Worm (Caenorhabditis elegans) whole organism, L4 larva: Measurements from ENCODE around the gene dyc-1.

ENCODE experiments used
- D1046.2 ChIP-seq: fragments of 200-800 bp; sonication (Bioruptor generic); IDR thresholded peaks from 2 replicates; pipeline ENCODE4 v1.3.6; 2022; ENCODE audit warnings: missing genetic modification characterization, missing compliant biosample characterization
- F26F4.8 ChIP-seq: fragments of 200-800 bp; sonication (Bioruptor generic); conservative IDR thresholded peaks from 2 replicates; pipeline ENCODE4 v1.3.6; 2022; ENCODE audit warnings: missing genetic modification characterization, missing compliant biosample characterization
- F37D6.2 ChIP-seq: sonication (generic microtip); optimal IDR thresholded peaks from 2 replicates; lab custom pipeline; 2016; ENCODE audit warnings: mild to moderate bottlenecking, missing genetic modification characterization, missing compliant biosample characterization
- F44E2.7 ChIP-seq: fragments of 200-800 bp; sonication (Bioruptor generic); IDR thresholded peaks from 2 replicates; pipeline ENCODE4 v2.1.2; 2022; ENCODE audit warnings: missing genetic modification characterization, missing compliant biosample characterization
- R02D3.7 ChIP-seq: fragments of 150-350 bp; sonication (generic microtip); optimal IDR thresholded peaks from 3 replicates; lab custom pipeline; 2014; ENCODE audit warnings: missing biosample characterization, missing genetic modification characterization
- T26A8.4 ChIP-seq: fragments of 200-800 bp; sonication (Bioruptor generic); IDR thresholded peaks from 2 replicates; pipeline ENCODE4 v1.3.6; 2022; ENCODE audit warnings: missing genetic modification characterization, missing compliant biosample characterization
- Y105C5A.15 ChIP-seq: fragments of 200-800 bp; sonication (Bioruptor generic); IDR thresholded peaks from 2 replicates; pipeline ENCODE4 v1.3.6; 2022; ENCODE audit warnings: missing genetic modification characterization, missing compliant biosample characterization
- Y5F2A.4 ChIP-seq: fragments of 200-800 bp; sonication (Bioruptor generic); optimal IDR thresholded peaks from 2 replicates; lab custom pipeline; 2018; ENCODE audit warnings: mild to moderate bottlenecking, missing genetic modification characterization, missing compliant biosample characterization
- Y75B8A.6 ChIP-seq: fragments of 200-800 bp; sonication (Bioruptor generic); IDR thresholded peaks from 2 replicates; pipeline ENCODE4 v1.3.6; 2022; ENCODE audit warnings: missing genetic modification reagents, missing genetic modification characterization, missing compliant biosample characterization
- aly-2 ChIP-seq: sonication (generic microtip); optimal IDR thresholded peaks from 2 replicates; lab custom pipeline; 2018; ENCODE audit warnings: missing biosample characterization, missing genetic modification characterization
- ceh-28 ChIP-seq: fragments of 150-350 bp; optimal IDR thresholded peaks from 2 replicates; lab custom pipeline; 2014; ENCODE audit warnings: missing biosample characterization, missing genetic modification reagents, missing genetic modification characterization
- ceh-44 ChIP-seq: fragments of 200-800 bp; sonication (Bioruptor generic); IDR thresholded peaks from 2 replicates; pipeline ENCODE4 v1.3.6; 2022; ENCODE audit warnings: missing genetic modification reagents, missing genetic modification characterization, missing compliant biosample characterization
- ceh-62 ChIP-seq: sonication (generic microtip); optimal IDR thresholded peaks from 2 replicates; lab custom pipeline; 2017; ENCODE audit warnings: missing biosample characterization, missing genetic modification characterization
- ceh-82 ChIP-seq: sonication (generic microtip); optimal IDR thresholded peaks from 2 replicates; lab custom pipeline; 2017; ENCODE audit warnings: missing biosample characterization, missing genetic modification characterization
- cey-2 ChIP-seq: sonication (generic microtip); optimal IDR thresholded peaks from 3 replicates; lab custom pipeline; 2017; ENCODE audit warnings: missing genetic modification characterization, mild to moderate bottlenecking, missing compliant biosample characterization, antibody characterized with exemption, borderline replicate concordance; ENCODE audit not compliant: insufficient read depth
- ctbp-1 ChIP-seq: fragments of 200-800 bp; sonication (Bioruptor generic); IDR thresholded peaks from 2 replicates; pipeline ENCODE4 v1.3.6; 2022; ENCODE audit warnings: missing genetic modification reagents, missing genetic modification characterization, missing compliant biosample characterization
- daf-16 ChIP-seq, 3 experiments: sonication (generic microtip); optimal IDR thresholded peaks; 2 replicates each; lab custom pipeline; 2016 to 2017; ENCODE audit warnings: missing genetic modification characterization in 3 of 3, missing genetic modification reagents in 3 of 3, mild to moderate bottlenecking in 2 of 3, missing compliant biosample characterization in 2 of 3, missing biosample characterization in 1 of 3, moderate library complexity in 1 of 3
- daf-8 ChIP-seq: fragments of 200-800 bp; sonication (Bioruptor generic); IDR thresholded peaks from 2 replicates; pipeline ENCODE4 v1.3.6; 2022; ENCODE audit warnings: missing genetic modification characterization, missing compliant biosample characterization
- dmd-9 ChIP-seq: fragments of 200-800 bp; sonication (Bioruptor generic); IDR thresholded peaks from 2 replicates; pipeline ENCODE4 v1.3.6; 2022; ENCODE audit warnings: missing genetic modification reagents, missing genetic modification characterization, missing compliant biosample characterization
- duxl-1 ChIP-seq: sonication (generic microtip); optimal IDR thresholded peaks from 2 replicates; lab custom pipeline; 2016; ENCODE audit warnings: mild to moderate bottlenecking, missing genetic modification characterization, moderate library complexity, missing compliant biosample characterization; ENCODE audit not compliant: poor library complexity
- dve-1 ChIP-seq: sonication (generic microtip); optimal IDR thresholded peaks from 2 replicates; lab custom pipeline; 2017; ENCODE audit warnings: antibody characterized with exemption, mild to moderate bottlenecking, missing genetic modification characterization, missing compliant biosample characterization; ENCODE audit not compliant: insufficient read depth
- egl-27 ChIP-seq: sonication (generic microtip); optimal IDR thresholded peaks from 3 replicates; lab custom pipeline; 2017; ENCODE audit warnings: missing biosample characterization, missing genetic modification reagents, missing genetic modification characterization
- egl-43 ChIP-seq: fragments of 200-800 bp; sonication (Bioruptor generic); IDR thresholded peaks from 2 replicates; pipeline ENCODE4 v1.3.6; 2022; ENCODE audit warnings: missing genetic modification reagents, missing genetic modification characterization, missing compliant biosample characterization
- hlh-11 ChIP-seq: fragments of 200-800 bp; sonication (Bioruptor generic); optimal IDR thresholded peaks from 2 replicates; lab custom pipeline; 2018; ENCODE audit warnings: mild to moderate bottlenecking, missing genetic modification characterization, missing compliant biosample characterization
- hmg-1.1 ChIP-seq: fragments of 200-800 bp; sonication (Bioruptor generic); IDR thresholded peaks from 2 replicates; pipeline ENCODE4 v1.3.6; 2022; ENCODE audit warnings: missing genetic modification reagents, missing genetic modification characterization, missing compliant biosample characterization
- lin-15B ChIP-seq: fragments of 150-350 bp; sonication (generic microtip); optimal IDR thresholded peaks from 3 replicates; lab custom pipeline; 2014; ENCODE audit warnings: missing biosample characterization, missing genetic modification characterization
- lir-3 ChIP-seq: sonication (generic microtip); optimal IDR thresholded peaks from 2 replicates; lab custom pipeline; 2016; ENCODE audit warnings: mild to moderate bottlenecking, missing genetic modification characterization, missing compliant biosample characterization
- lsy-2 ChIP-seq, 2 experiments: fragments of 150-350 bp in 1 of 2; sonication (generic microtip) in 1 of 2; optimal IDR thresholded peaks; 2 replicates each; lab custom pipeline; 2014 to 2017; ENCODE audit warnings: missing biosample characterization in 2 of 2, missing genetic modification characterization in 2 of 2
- madf-9 ChIP-seq: fragments of 200-800 bp; sonication (Bioruptor generic); conservative IDR thresholded peaks from 2 replicates; pipeline ENCODE4 v1.3.6; 2022; ENCODE audit warnings: missing genetic modification reagents, missing genetic modification characterization, missing compliant biosample characterization
- mdl-1 ChIP-seq, 2 experiments: fragments of 150-350 bp in 1 of 2; sonication (generic microtip) in 1 of 2; optimal IDR thresholded peaks; 2 replicates each; lab custom pipeline; 2014 to 2017; ENCODE audit warnings: missing biosample characterization in 2 of 2, missing genetic modification characterization in 2 of 2
- mdt-29 ChIP-seq: fragments of 200-800 bp; sonication (Bioruptor generic); IDR thresholded peaks from 2 replicates; pipeline ENCODE4 v1.3.6; 2022; ENCODE audit warnings: missing genetic modification reagents, missing genetic modification characterization, missing compliant biosample characterization
- mes-2 ChIP-seq: sonication (generic microtip); optimal IDR thresholded peaks from 2 replicates; lab custom pipeline; 2016; ENCODE audit warnings: missing genotype, mild to moderate bottlenecking, missing genetic modification characterization, missing compliant biosample characterization; ENCODE audit not compliant: poor library complexity, severe bottlenecking
- nhr-11 ChIP-seq: fragments of 150-350 bp; optimal IDR thresholded peaks from 2 replicates; lab custom pipeline; 2014; ENCODE audit warnings: missing biosample characterization, missing genetic modification characterization
- nhr-111 ChIP-seq: fragments of 200-800 bp; sonication (Bioruptor generic); optimal IDR thresholded peaks from 2 replicates; lab custom pipeline; 2018; ENCODE audit warnings: mild to moderate bottlenecking, missing genetic modification characterization, missing compliant biosample characterization
- nhr-25 ChIP-seq: sonication (generic microtip); optimal IDR thresholded peaks from 2 replicates; lab custom pipeline; 2017; ENCODE audit warnings: missing genetic modification characterization, mild to moderate bottlenecking, missing compliant biosample characterization, antibody characterized with exemption, moderate library complexity, borderline replicate concordance; ENCODE audit not compliant: insufficient read depth
- nhr-28 ChIP-seq: fragments of 150-350 bp; optimal IDR thresholded peaks from 2 replicates; lab custom pipeline; 2014; ENCODE audit warnings: missing biosample characterization, missing genetic modification characterization
- nhr-41 ChIP-seq: fragments of 200-800 bp; sonication (Bioruptor generic); IDR thresholded peaks from 2 replicates; pipeline ENCODE4 v1.3.6; 2022; ENCODE audit warnings: missing genetic modification reagents, missing genetic modification characterization, missing compliant biosample characterization
- nhr-6 ChIP-seq: fragments of 150-350 bp; optimal IDR thresholded peaks from 2 replicates; lab custom pipeline; 2014; ENCODE audit warnings: missing biosample characterization, missing genetic modification characterization
- pha-4 ChIP-seq, 2 experiments: fragments of 150-350 bp in 1 of 2; fragments of 200-800 bp in 1 of 2; sonication (Bioruptor generic) in 1 of 2; IDR thresholded peaks in 1 of 2; optimal IDR thresholded peaks in 1 of 2; 2 replicates each; pipeline versions ENCODE4 v1.3.6 to Lab custom; 2014 to 2022; ENCODE audit warnings: missing genetic modification characterization in 2 of 2, missing genetic modification reagents in 2 of 2, missing biosample characterization in 1 of 2, missing compliant biosample characterization in 1 of 2
- rbr-2 ChIP-seq: sonication (generic microtip); optimal IDR thresholded peaks from 2 replicates; lab custom pipeline; 2016; ENCODE audit warnings: missing genotype, missing genetic modification characterization, missing compliant biosample characterization
- sdz-12 ChIP-seq: fragments of 200-800 bp; sonication (Bioruptor generic); optimal IDR thresholded peaks from 2 replicates; lab custom pipeline; 2018; ENCODE audit warnings: mild to moderate bottlenecking, missing genetic modification characterization, missing compliant biosample characterization
- set-16 ChIP-seq: fragments of 200-800 bp; sonication (Bioruptor generic); IDR thresholded peaks from 2 replicates; pipeline ENCODE4 v1.3.6; 2022; ENCODE audit warnings: missing genetic modification reagents, missing genetic modification characterization, missing compliant biosample characterization
- snpc-1.2 ChIP-seq: fragments of 200-800 bp; sonication (Bioruptor generic); IDR thresholded peaks from 2 replicates; pipeline ENCODE4 v1.3.6; 2022; ENCODE audit warnings: missing genetic modification reagents, missing genetic modification characterization, missing compliant biosample characterization
- snpc-4 ChIP-seq: fragments of 150-350 bp; optimal IDR thresholded peaks from 2 replicates; lab custom pipeline; 2014; ENCODE audit warnings: missing biosample characterization, missing genetic modification characterization
- spr-1 ChIP-seq: sonication (generic microtip); optimal IDR thresholded peaks from 2 replicates; lab custom pipeline; 2016; ENCODE audit warnings: mild to moderate bottlenecking, missing genetic modification characterization, missing compliant biosample characterization
- spr-3 ChIP-seq: fragments of 200-800 bp; sonication (Bioruptor generic); optimal IDR thresholded peaks from 2 replicates; lab custom pipeline; 2018; ENCODE audit warnings: mild to moderate bottlenecking, missing genetic modification characterization, missing compliant biosample characterization
- zfp-2 ChIP-seq: sonication (generic microtip); optimal IDR thresholded peaks from 2 replicates; lab custom pipeline; 2016; ENCODE audit warnings: mild to moderate bottlenecking, missing genetic modification characterization, missing compliant biosample characterization
- zfp-3 ChIP-seq: fragments of 200-800 bp; sonication (Bioruptor generic); conservative IDR thresholded peaks from 2 replicates; pipeline ENCODE4 v1.3.6; 2022; ENCODE audit warnings: missing genetic modification reagents, missing genetic modification characterization, missing compliant biosample characterization
- ztf-11 ChIP-seq: fragments of 150-350 bp; optimal IDR thresholded peaks from 2 replicates; lab custom pipeline; 2014; ENCODE audit warnings: missing biosample characterization, missing genetic modification characterization
- ztf-7 ChIP-seq: fragments of 150-350 bp; optimal IDR thresholded peaks from 2 replicates; lab custom pipeline; 2014; ENCODE audit warnings: missing biosample characterization, missing genetic modification characterization

Gene dyc-1

ce11 chrX:14101986-14102385 is 52.7 kb downstream of the dyc-1 start, which contains the start of gene F16B12.6:
Gene F16B12.6, plus strand, starts transcription at chrX:14102316.
- TF ChIP-seq ceh-62 (tag; lab: Kevin White, UChicago) (no peak), ceh-44 (no peak), snpc-4 (tag; lab: Kevin White, UChicago) (no peak), F37D6.2 (peak; percentile 30), ceh-82 (tag; lab: Kevin White, UChicago) (no peak), R02D3.7 (no peak), nhr-28 (peak; percentile 51), Y105C5A.15 (GFP tag; lab: Robert Waterston, UW) (no peak), spr-1 (tag; lab: Kevin White, UChicago) (no peak), sdz-12 (GFP tag; lab: Kevin White, UChicago) (no peak), nhr-25 (tag; lab: Kevin White, UChicago) (peak; percentile 52), madf-9 (no peak), egl-43 (GFP tag; lab: Robert Waterston, UW) (peak; percentile 59; the same call in 1 of the 2 replicates), lsy-2 (tag; optimal IDR thresholded peaks at IDR 0.05; lab: Kevin White, UChicago) (peak; percentile 32 to 84), set-16 (GFP tag; lab: Robert Waterston, UW) (peak; percentile 46; the same call in 1 of the 2 replicates), rbr-2 (peak; percentile 79), D1046.2 (GFP tag; lab: Robert Waterston, UW) (no peak), Y75B8A.6 (GFP tag; lab: Robert Waterston, UW) (no peak), nhr-11 (tag; lab: Kevin White, UChicago) (peak; percentile 57), cey-2 (no peak), spr-3 (peak; percentile 0), nhr-111 (GFP tag; lab: Kevin White, UChicago) (no peak), duxl-1 (tag; lab: Kevin White, UChicago) (no peak), lin-15B (tag; lab: Kevin White, UChicago) (no peak), hmg-1.1 (peak; percentile 83), ceh-28 (no peak), F44E2.7 (GFP tag; lab: Robert Waterston, UW) (no peak), zfp-3 (GFP tag; lab: Robert Waterston, UW) (no peak), zfp-2 (tag; lab: Kevin White, UChicago) (no peak), mdt-29 (no peak), daf-8 (GFP tag; lab: Robert Waterston, UW) (no peak), dmd-9 (GFP tag; lab: Robert Waterston, UW) (peak; percentile 18; the same call in 1 of the 2 replicates), F26F4.8 (GFP tag; lab: Robert Waterston, UW) (no peak), nhr-6 (tag; lab: Kevin White, UChicago) (peak; percentile 73), nhr-41 (no peak), aly-2 (tag; lab: Kevin White, UChicago) (no peak), Y5F2A.4 (GFP tag; lab: Kevin White, UChicago) (no peak), lir-3 (no peak), daf-16 (GFP tag; optimal IDR thresholded peaks at IDR 0.05; lab: Kevin White, UChicago) (no peak), daf-16 (tag; optimal IDR thresholded peaks at IDR 0.05; lab: Kevin White, UChicago) (peak; percentile 66), ctbp-1 (GFP tag; lab: Robert Waterston, UW) (no peak), snpc-1.2 (GFP tag; lab: Robert Waterston, UW) (no peak), ztf-11 (tag; lab: Kevin White, UChicago) (no peak), dve-1 (tag; lab: Kevin White, UChicago) (peak; percentile 78), mes-2 (peak; percentile 77), pha-4 (GFP tag; IDR thresholded peaks at IDR 0.05; lab: Robert Waterston, UW) (no peak), pha-4 (tag; optimal IDR thresholded peaks at IDR 0.05; lab: Kevin White, UChicago) (no peak), T26A8.4 (GFP tag; lab: Robert Waterston, UW) (peak; percentile 47; the same call in 1 of the 2 replicates), hlh-11 (peak; percentile 89), mdl-1 (tag; optimal IDR thresholded peaks at IDR 0.05; lab: Kevin White, UChicago) (peak in 1 of 2 experiments; percentile 19), egl-27 (tag; lab: Kevin White, UChicago) (no peak), ztf-7 (no peak)
